Worm (Caenorhabditis elegans): ENCODE results near the gene vig-1.

The vig-1 gene

DNA sequence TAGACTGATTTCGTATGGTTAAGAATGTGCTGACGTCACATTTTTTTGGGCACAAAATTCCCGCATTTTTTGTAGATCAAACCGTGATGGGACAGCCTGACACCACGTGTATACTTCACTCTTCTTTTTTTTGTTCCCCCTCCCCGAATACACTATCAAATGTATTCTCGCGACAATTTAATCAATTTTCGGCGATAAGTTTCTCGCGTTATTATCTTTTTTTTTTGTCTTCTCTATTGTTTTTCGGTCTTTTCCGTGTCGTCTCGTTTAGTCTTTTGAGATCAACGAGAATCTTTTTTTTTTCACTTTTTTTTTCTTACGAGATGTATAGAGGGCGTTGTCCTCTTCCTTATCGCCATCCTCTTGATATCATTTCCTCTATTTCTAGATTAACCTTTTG, 5.6 kb upstream of the vig-1 start:
- TF ChIP-seq mxl-3 (GFP tag; optimal IDR thresholded peaks at IDR 0.05) = peak; percentile 87
- TF ChIP-seq madf-9 (GFP tag; conservative IDR thresholded peaks at IDR 0.05) = no peak
- TF ChIP-seq lin-13 (GFP tag; optimal IDR thresholded peaks at IDR 0.05) = no peak
- TF ChIP-seq tag-97 (GFP tag; IDR thresholded peaks at IDR 0.05) = no peak
- TF ChIP-seq Y48G9A.11 (GFP tag; IDR thresholded peaks at IDR 0.05) = no peak
- no peak for TF ChIP-seq set-16 (GFP tag; IDR thresholded peaks at IDR 0.05)
- no peak for TF ChIP-seq ceh-82 (tag; optimal IDR thresholded peaks at IDR 0.05)
- no peak for TF ChIP-seq mep-1 (tag; optimal IDR thresholded peaks at IDR 0.05)
- TF ChIP-seq nhr-11 (tag; optimal IDR thresholded peaks at IDR 0.05) = no peak
- peak; percentile 23 for TF ChIP-seq pqm-1 (tag; optimal IDR thresholded peaks at IDR 0.05)
- TF ChIP-seq tra-1 (GFP tag; IDR thresholded peaks at IDR 0.05) = peak; percentile 58; the same call in 1 of the 2 replicates
- peak; percentile 77 for TF ChIP-seq dmd-6 (GFP tag; IDR thresholded peaks at IDR 0.05)
- peak; percentile 84 for TF ChIP-seq nhr-28 (tag; optimal IDR thresholded peaks at IDR 0.05)
- TF ChIP-seq mdl-1 (tag; optimal IDR thresholded peaks at IDR 0.05) = peak in 1 of 2 experiments; percentile 54
- peak; percentile 49 for TF ChIP-seq zfp-2 (tag; optimal IDR thresholded peaks at IDR 0.05)
- 0 out of 2 replicates have a peak, but pooled peaks have one; percentile 14 for TF ChIP-seq lin-1 (GFP tag; IDR thresholded peaks at IDR 0.05)
- no peak for TF ChIP-seq sdz-12 (GFP tag; optimal IDR thresholded peaks at IDR 0.05)
- TF ChIP-seq hlh-11 (tag; optimal IDR thresholded peaks at IDR 0.05) = peak; percentile 61

- no peak for TF ChIP-seq unc-39 (tag; optimal IDR thresholded peaks at IDR 0.05)
- TF ChIP-seq mxl-3 (GFP tag; optimal IDR thresholded peaks at IDR 0.05) = peak; percentile 86
- peak; percentile 83 to 97 for TF ChIP-seq lsy-2 (tag; optimal IDR thresholded peaks at IDR 0.05)
- peak; percentile 86 for TF ChIP-seq lin-15B (tag; optimal IDR thresholded peaks at IDR 0.05)
- TF ChIP-seq mxl-2 (GFP tag; conservative IDR thresholded peaks at IDR 0.05) = 0 out of 2 replicates have a peak, but pooled peaks have one; percentile 46
- TF ChIP-seq zfp-3 (GFP tag; conservative IDR thresholded peaks at IDR 0.05) = peak; percentile 96
- 0 out of 2 replicates have a peak, but pooled peaks have one; percentile 59 for TF ChIP-seq nhr-41 (GFP tag; IDR thresholded peaks at IDR 0.05)
- peak; percentile 19 to 67 for TF ChIP-seq mdl-1 (tag; optimal IDR thresholded peaks at IDR 0.05)
- peak; percentile 78 for TF ChIP-seq fkh-10 (GFP tag; optimal IDR thresholded peaks at IDR 0.05)
- TF ChIP-seq lin-29 (GFP tag; IDR thresholded peaks at IDR 0.05) = peak; percentile 85
- TF ChIP-seq D1046.2 (GFP tag; IDR thresholded peaks at IDR 0.05) = peak; percentile 90
- TF ChIP-seq tra-1 (GFP tag; IDR thresholded peaks at IDR 0.05) = peak; percentile 95
- peak; percentile 93 for TF ChIP-seq T20F7.1 (GFP tag; optimal IDR thresholded peaks at IDR 0.05)
- peak; percentile 88 for TF ChIP-seq sdz-12 (GFP tag; optimal IDR thresholded peaks at IDR 0.05)
- no peak for TF ChIP-seq fos-1 (tag; optimal IDR thresholded peaks at IDR 0.05)
- TF ChIP-seq rbr-2 (tag; optimal IDR thresholded peaks at IDR 0.05) = peak; percentile 96
- TF ChIP-seq zfp-2 (tag; optimal IDR thresholded peaks at IDR 0.05) = peak; percentile 98
- peak; percentile 98 for TF ChIP-seq nhr-6 (tag; optimal IDR thresholded peaks at IDR 0.05)
- peak; percentile 61 for TF ChIP-seq F10B5.3 (tag; optimal IDR thresholded peaks at IDR 0.05)
- TF ChIP-seq php-3 (GFP tag; IDR thresholded peaks at IDR 0.05) = peak; percentile 92
- TF ChIP-seq duxl-1 (tag; optimal IDR thresholded peaks at IDR 0.05; ENCODE audit: poor library complexity) = peak; percentile 83
- peak; percentile 69 for TF ChIP-seq gei-8 (GFP tag; optimal IDR thresholded peaks at IDR 0.05)
- peak; percentile 90 for TF ChIP-seq F49E8.2 (tag; optimal IDR thresholded peaks at IDR 0.05; ENCODE audit: borderline replicate concordance)
- no peak for TF ChIP-seq daf-12 (tag; optimal IDR thresholded peaks at IDR 0.05)
- TF ChIP-seq nhr-77 (tag; optimal IDR thresholded peaks at IDR 0.05) = peak; percentile 97
- peak; percentile 93 for TF ChIP-seq Y48G9A.11 (GFP tag; IDR thresholded peaks at IDR 0.05)
- peak; percentile 93 for TF ChIP-seq arid-1 (GFP tag; conservative IDR thresholded peaks at IDR 0.05)
- no peak for TF ChIP-seq F44E2.7 (GFP tag; IDR thresholded peaks at IDR 0.05)
- TF ChIP-seq mes-2 (tag; optimal IDR thresholded peaks at IDR 0.05; ENCODE audit: poor library complexity, severe bottlenecking) = peak; percentile 98
- peak; percentile 95 for TF ChIP-seq pha-4 (GFP tag; IDR thresholded peaks at IDR 0.05)
- TF ChIP-seq pha-4 (tag; optimal IDR thresholded peaks at IDR 0.05) = peak; percentile 7
- TF ChIP-seq lin-39 (tag; optimal IDR thresholded peaks at IDR 0.05) = no peak
- TF ChIP-seq lir-3 (tag; optimal IDR thresholded peaks at IDR 0.05) = peak; percentile 1
- TF ChIP-seq spr-3 (GFP tag; optimal IDR thresholded peaks at IDR 0.05) = peak; percentile 96
- peak; percentile 97 for TF ChIP-seq hlh-11 (tag; optimal IDR thresholded peaks at IDR 0.05)
- peak; percentile 92 for TF ChIP-seq vab-7 (GFP tag; IDR thresholded peaks at IDR 0.05)
- TF ChIP-seq Y105C5A.15 (GFP tag; IDR thresholded peaks at IDR 0.05) = peak; percentile 80; the same call in 1 of the 2 replicates
- TF ChIP-seq ceh-20 (GFP tag; IDR thresholded peaks at IDR 0.05) = peak; percentile 97
- peak; percentile 40 for TF ChIP-seq pqm-1 (tag; optimal IDR thresholded peaks at IDR 0.05)
Measured at ce11 chrII:1320412-1320811, 425 bp upstream of the vig-1 start.

Measured in whole organism, L4 larva.